Worm (Caenorhabditis elegans) whole organism, late embryonic: ENCODE measurements around the gene piki-1.
A peak's percentile ranks its signal among the peaks of the same experiment; 100 is the strongest.

Experiments
- C08G9.2 ChIP-seq: sonication (generic microtip); optimal IDR thresholded peaks from 2 replicates; lab custom pipeline; 2016; ENCODE audit warnings: mild to moderate bottlenecking, missing genetic modification characterization, moderate library complexity, missing compliant biosample characterization
- C38D4.7 ChIP-seq: fragments of 200-800 bp; sonication (Bioruptor generic); optimal IDR thresholded peaks from 2 replicates; lab custom pipeline; 2018; ENCODE audit warnings: mild to moderate bottlenecking, missing genetic modification characterization, moderate library complexity, missing compliant biosample characterization
- F13H6.1 ChIP-seq: sonication (generic microtip); optimal IDR thresholded peaks from 2 replicates; lab custom pipeline; 2016; ENCODE audit warnings: missing genetic modification characterization, missing compliant biosample characterization
- K02D7.2 ChIP-seq: sonication (generic microtip); optimal IDR thresholded peaks from 2 replicates; lab custom pipeline; 2017; ENCODE audit warnings: mild to moderate bottlenecking, missing genetic modification characterization, missing compliant biosample characterization
- ahr-1 ChIP-seq: sonication (generic microtip); optimal IDR thresholded peaks from 2 replicates; lab custom pipeline; 2016; ENCODE audit warnings: missing genetic modification characterization, missing compliant biosample characterization
- ama-1 ChIP-seq: fragments of 150-350 bp; optimal IDR thresholded peaks from 2 replicates; lab custom pipeline; 2014
- ceh-14 ChIP-seq: sonication (generic microtip); optimal IDR thresholded peaks from 2 replicates; lab custom pipeline; 2016; ENCODE audit warnings: missing genotype, missing genetic modification characterization, missing compliant biosample characterization
- ceh-18 ChIP-seq: sonication (generic microtip); optimal IDR thresholded peaks from 2 replicates; lab custom pipeline; 2016; ENCODE audit warnings: missing genetic modification characterization, missing compliant biosample characterization
- ceh-19 ChIP-seq: fragments of 200-800 bp; sonication (Bioruptor generic); optimal IDR thresholded peaks from 2 replicates; lab custom pipeline; 2018; ENCODE audit warnings: mild to moderate bottlenecking, missing genetic modification characterization, missing compliant biosample characterization
- ceh-2 ChIP-seq: sonication (generic microtip); optimal IDR thresholded peaks from 2 replicates; lab custom pipeline; 2016; ENCODE audit warnings: missing genotype, missing genetic modification characterization, missing compliant biosample characterization
- ceh-22 ChIP-seq: sonication (generic microtip); optimal IDR thresholded peaks from 2 replicates; lab custom pipeline; 2017; ENCODE audit warnings: missing biosample characterization, missing genetic modification characterization
- ceh-24 ChIP-seq: sonication (generic microtip); optimal IDR thresholded peaks from 2 replicates; lab custom pipeline; 2016; ENCODE audit warnings: mild to moderate bottlenecking, missing genetic modification characterization, missing compliant biosample characterization
- ceh-30 ChIP-seq: fragments of 150-350 bp; optimal IDR thresholded peaks from 2 replicates; lab custom pipeline; 2014; ENCODE audit warnings: missing biosample characterization, missing genetic modification characterization
- ceh-31 ChIP-seq: sonication (generic microtip); optimal IDR thresholded peaks from 2 replicates; lab custom pipeline; 2016; ENCODE audit warnings: missing genetic modification characterization, missing compliant biosample characterization
- ceh-34 ChIP-seq: sonication (generic microtip); optimal IDR thresholded peaks from 2 replicates; lab custom pipeline; 2016; ENCODE audit warnings: mild to moderate bottlenecking, missing genetic modification characterization, missing compliant biosample characterization
- ceh-45 ChIP-seq: fragments of 200-800 bp; sonication (Bioruptor generic); IDR thresholded peaks from 2 replicates; pipeline ENCODE4 v1.3.6; 2022; ENCODE audit warnings: missing genetic modification reagents, missing genetic modification characterization, missing compliant biosample characterization
- ceh-48 ChIP-seq: sonication (generic microtip); optimal IDR thresholded peaks from 2 replicates; lab custom pipeline; 2016; ENCODE audit warnings: missing genetic modification characterization, inconsistent platforms, missing compliant biosample characterization
- ceh-9 ChIP-seq: sonication (generic microtip); optimal IDR thresholded peaks from 2 replicates; lab custom pipeline; 2016; ENCODE audit warnings: mild to moderate bottlenecking, missing genetic modification characterization, inconsistent platforms, missing compliant biosample characterization
- che-1 ChIP-seq: sonication (generic microtip); optimal IDR thresholded peaks from 2 replicates; lab custom pipeline; 2016; ENCODE audit warnings: mild to moderate bottlenecking, missing genetic modification characterization, missing compliant biosample characterization
- dve-1 ChIP-seq: sonication (generic microtip); optimal IDR thresholded peaks from 2 replicates; lab custom pipeline; 2017; ENCODE audit warnings: antibody characterized with exemption, mild to moderate bottlenecking, missing genetic modification characterization, missing compliant biosample characterization
- elt-4 ChIP-seq: sonication (generic microtip); optimal IDR thresholded peaks from 2 replicates; lab custom pipeline; 2016; ENCODE audit warnings: missing genetic modification characterization, missing compliant biosample characterization
- ets-4 ChIP-seq: sonication (generic microtip); optimal IDR thresholded peaks from 2 replicates; lab custom pipeline; 2016; ENCODE audit warnings: missing genetic modification characterization, missing compliant biosample characterization
- eyg-1 ChIP-seq: sonication (generic microtip); optimal IDR thresholded peaks from 2 replicates; lab custom pipeline; 2016; ENCODE audit warnings: missing genotype, missing genetic modification characterization, missing compliant biosample characterization
- fax-1 ChIP-seq: sonication (generic microtip); optimal IDR thresholded peaks from 2 replicates; lab custom pipeline; 2016; ENCODE audit warnings: missing genotype, missing genetic modification characterization, missing compliant biosample characterization
- fkh-10 ChIP-seq: fragments of 150-350 bp; optimal IDR thresholded peaks from 2 replicates; lab custom pipeline; 2014; ENCODE audit warnings: missing biosample characterization, missing genetic modification reagents, missing genetic modification characterization
- fkh-6 ChIP-seq: sonication (generic microtip); optimal IDR thresholded peaks from 2 replicates; lab custom pipeline; 2016; ENCODE audit warnings: missing genetic modification characterization, missing compliant biosample characterization
- gmeb-2 ChIP-seq: sonication (generic microtip); optimal IDR thresholded peaks from 2 replicates; lab custom pipeline; 2016; ENCODE audit warnings: missing genetic modification characterization, inconsistent platforms, missing compliant biosample characterization
- hlh-13 ChIP-seq: fragments of 200-800 bp; sonication (Bioruptor generic); optimal IDR thresholded peaks from 2 replicates; lab custom pipeline; 2018; ENCODE audit warnings: mild to moderate bottlenecking, missing genetic modification characterization, missing compliant biosample characterization
- hlh-6 ChIP-seq: sonication (generic microtip); optimal IDR thresholded peaks from 2 replicates; lab custom pipeline; 2016; ENCODE audit warnings: missing genotype, missing genetic modification characterization, missing compliant biosample characterization
- lim-6 ChIP-seq: sonication (generic microtip); optimal IDR thresholded peaks from 2 replicates; lab custom pipeline; 2016; ENCODE audit warnings: missing genetic modification characterization, missing compliant biosample characterization
- madf-2 ChIP-seq: sonication (generic microtip); optimal IDR thresholded peaks from 2 replicates; lab custom pipeline; 2017; ENCODE audit warnings: missing genetic modification characterization, missing compliant biosample characterization
- nfya-1 ChIP-seq: sonication (generic microtip); optimal IDR thresholded peaks from 2 replicates; lab custom pipeline; 2017; ENCODE audit warnings: missing genetic modification characterization, mild to moderate bottlenecking, missing compliant biosample characterization, antibody characterized with exemption, moderate library complexity
- nhr-11 ChIP-seq: fragments of 150-350 bp; optimal IDR thresholded peaks from 2 replicates; lab custom pipeline; 2014; ENCODE audit warnings: missing biosample characterization, missing genetic modification characterization
- nhr-232 ChIP-seq: sonication (generic microtip); optimal IDR thresholded peaks from 2 replicates; lab custom pipeline; 2016; ENCODE audit warnings: missing genetic modification characterization, missing compliant biosample characterization
- pat-9 ChIP-seq: fragments of 200-800 bp; sonication (Bioruptor generic); optimal IDR thresholded peaks from 2 replicates; lab custom pipeline; 2018; ENCODE audit warnings: mild to moderate bottlenecking, missing genetic modification characterization, moderate library complexity, missing compliant biosample characterization
- pax-1 ChIP-seq: fragments of 150-350 bp; optimal IDR thresholded peaks from 2 replicates; lab custom pipeline; 2014; ENCODE audit warnings: missing biosample characterization, missing genetic modification characterization
- pha-4 ChIP-seq: fragments of 150-350 bp; optimal IDR thresholded peaks from 2 replicates; lab custom pipeline; 2018; ENCODE audit warnings: missing biosample characterization, missing genetic modification reagents, missing genetic modification characterization
- pros-1 ChIP-seq: fragments of 150-350 bp; optimal IDR thresholded peaks from 2 replicates; lab custom pipeline; 2014; ENCODE audit warnings: missing biosample characterization, missing genetic modification reagents, missing genetic modification characterization
- ref-2 ChIP-seq: sonication (generic microtip); optimal IDR thresholded peaks from 2 replicates; lab custom pipeline; 2016; ENCODE audit warnings: missing genetic modification characterization, missing compliant biosample characterization
- rnt-1 ChIP-seq: sonication (generic microtip); optimal IDR thresholded peaks from 2 replicates; lab custom pipeline; 2016; ENCODE audit warnings: missing genetic modification characterization, missing compliant biosample characterization
- sox-2 ChIP-seq: fragments of 200-800 bp; sonication (Bioruptor generic); IDR thresholded peaks from 2 replicates; pipeline ENCODE4 v1.3.6; 2022; ENCODE audit warnings: missing genetic modification reagents, missing genetic modification characterization, missing compliant biosample characterization
- sox-4 ChIP-seq: sonication (generic microtip); optimal IDR thresholded peaks from 2 replicates; lab custom pipeline; 2017; ENCODE audit warnings: mild to moderate bottlenecking, missing genetic modification characterization, inconsistent platforms, missing compliant biosample characterization
- syd-9 ChIP-seq: sonication (generic microtip); optimal IDR thresholded peaks from 2 replicates; lab custom pipeline; 2016; ENCODE audit warnings: mild to moderate bottlenecking, missing genetic modification characterization, moderate library complexity, missing compliant biosample characterization
- tbx-2 ChIP-seq: sonication (generic microtip); optimal IDR thresholded peaks from 2 replicates; lab custom pipeline; 2016; ENCODE audit warnings: missing genetic modification characterization, missing compliant biosample characterization
- unc-42 ChIP-seq: sonication (generic microtip); optimal IDR thresholded peaks from 2 replicates; lab custom pipeline; 2016; ENCODE audit warnings: missing genotype, missing genetic modification characterization, missing compliant biosample characterization
- unc-55 ChIP-seq: sonication (generic microtip); optimal IDR thresholded peaks from 2 replicates; lab custom pipeline; 2017; ENCODE audit warnings: missing biosample characterization, missing genetic modification reagents, missing genetic modification characterization
- unc-86 ChIP-seq: sonication (generic microtip); optimal IDR thresholded peaks from 2 replicates; lab custom pipeline; 2016; ENCODE audit warnings: missing genetic modification characterization, missing compliant biosample characterization
- ztf-16 ChIP-seq: sonication (generic microtip); optimal IDR thresholded peaks from 2 replicates; lab custom pipeline; 2017; ENCODE audit warnings: missing genetic modification characterization, missing compliant biosample characterization

The piki-1 gene

DNA sequence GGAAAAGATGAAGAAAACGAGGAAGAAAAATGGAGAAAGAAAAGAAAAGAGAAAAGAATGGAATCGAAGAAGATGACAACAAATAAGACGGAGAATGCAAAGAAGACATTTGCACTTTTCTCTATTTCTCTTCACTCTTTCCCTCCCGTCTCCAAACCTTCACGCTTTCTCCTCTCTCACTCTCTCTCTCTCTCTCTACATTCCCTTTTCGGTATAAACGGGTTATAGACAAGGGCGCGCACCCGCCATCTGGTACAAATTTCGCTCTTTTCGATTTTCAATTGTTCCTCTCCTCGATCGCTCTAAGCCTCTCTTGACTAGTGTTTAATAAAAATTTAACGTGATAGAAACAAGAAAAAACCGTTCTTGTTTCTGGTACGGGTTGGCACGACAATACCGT, 30.6 kb upstream of the piki-1 start:
- TF ChIP-seq rnt-1 (tag; lab: Kevin White, UChicago) = peak; percentile 19
- TF ChIP-seq unc-42 (tag; lab: Kevin White, UChicago) = peak; percentile 97
- no peak for TF ChIP-seq F13H6.1
- no peak for TF ChIP-seq nhr-232 (tag; lab: Kevin White, UChicago)
- TF ChIP-seq unc-55 = peak; percentile 56
- peak; percentile 29 for TF ChIP-seq fkh-10 (GFP tag; lab: Kevin White, UChicago)
- TF ChIP-seq ceh-34 = peak; percentile 43
- no peak for TF ChIP-seq pax-1
- TF ChIP-seq hlh-6 = no peak
- TF ChIP-seq ceh-2 (tag; lab: Kevin White, UChicago) = peak; percentile 11
- peak; percentile 68 for TF ChIP-seq nfya-1 (tag; lab: Kevin White, UChicago)
- peak; percentile 81 for TF ChIP-seq ceh-31
- TF ChIP-seq dve-1 (tag; lab: Kevin White, UChicago) = peak; percentile 71
- no peak for TF ChIP-seq ceh-45 (GFP tag; lab: Robert Waterston, UW)
- TF ChIP-seq ceh-18 (tag; lab: Kevin White, UChicago) = peak; percentile 65
- no peak for TF ChIP-seq unc-86 (tag; lab: Kevin White, UChicago)
- TF ChIP-seq ahr-1 (tag; lab: Kevin White, UChicago) = no peak
- no peak for TF ChIP-seq nhr-11
- no peak for TF ChIP-seq sox-2 (GFP tag; lab: Robert Waterston, UW)
- TF ChIP-seq tbx-2 (tag; lab: Kevin White, UChicago) = peak; percentile 66
- no peak for TF ChIP-seq K02D7.2 (tag; lab: Kevin White, UChicago)
- TF ChIP-seq ztf-16 (tag; lab: Kevin White, UChicago) = no peak
- TF ChIP-seq ceh-19 (GFP tag; lab: Kevin White, UChicago) = peak; percentile 14
- TF ChIP-seq ceh-30 (tag; lab: Kevin White, UChicago) = no peak
- TF ChIP-seq ama-1 (lab: Kevin White, UChicago) = no peak
- TF ChIP-seq pros-1 (tag; lab: Kevin White, UChicago) = no peak

DNA sequence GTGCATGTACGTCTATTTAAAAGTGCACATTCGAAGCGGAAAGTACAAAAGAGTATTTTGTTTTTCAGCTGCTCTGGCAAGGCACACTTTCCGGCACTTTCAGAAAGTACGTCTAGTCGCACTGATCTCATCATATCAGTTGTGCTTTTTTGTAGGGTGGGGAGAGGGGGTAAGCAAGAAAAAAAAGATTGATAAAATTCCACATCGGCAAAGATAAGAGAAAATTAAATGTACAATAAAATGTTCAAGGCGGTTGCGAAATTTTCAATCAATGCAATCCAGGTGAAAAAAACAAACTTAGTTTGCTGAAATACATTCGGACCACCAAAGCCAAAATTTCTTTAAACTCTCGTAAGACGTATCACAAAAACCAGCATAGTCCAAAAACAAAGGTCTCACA, 30.0 kb upstream of the piki-1 start:
- TF ChIP-seq dve-1 (tag; lab: Kevin White, UChicago) (no peak), elt-4 (tag; lab: Kevin White, UChicago) (no peak), pros-1 (tag; lab: Kevin White, UChicago) (no peak), lim-6 (tag; lab: Kevin White, UChicago) (no peak)
- TF ChIP-seq, all 69 proteins: peak for 0

DNA sequence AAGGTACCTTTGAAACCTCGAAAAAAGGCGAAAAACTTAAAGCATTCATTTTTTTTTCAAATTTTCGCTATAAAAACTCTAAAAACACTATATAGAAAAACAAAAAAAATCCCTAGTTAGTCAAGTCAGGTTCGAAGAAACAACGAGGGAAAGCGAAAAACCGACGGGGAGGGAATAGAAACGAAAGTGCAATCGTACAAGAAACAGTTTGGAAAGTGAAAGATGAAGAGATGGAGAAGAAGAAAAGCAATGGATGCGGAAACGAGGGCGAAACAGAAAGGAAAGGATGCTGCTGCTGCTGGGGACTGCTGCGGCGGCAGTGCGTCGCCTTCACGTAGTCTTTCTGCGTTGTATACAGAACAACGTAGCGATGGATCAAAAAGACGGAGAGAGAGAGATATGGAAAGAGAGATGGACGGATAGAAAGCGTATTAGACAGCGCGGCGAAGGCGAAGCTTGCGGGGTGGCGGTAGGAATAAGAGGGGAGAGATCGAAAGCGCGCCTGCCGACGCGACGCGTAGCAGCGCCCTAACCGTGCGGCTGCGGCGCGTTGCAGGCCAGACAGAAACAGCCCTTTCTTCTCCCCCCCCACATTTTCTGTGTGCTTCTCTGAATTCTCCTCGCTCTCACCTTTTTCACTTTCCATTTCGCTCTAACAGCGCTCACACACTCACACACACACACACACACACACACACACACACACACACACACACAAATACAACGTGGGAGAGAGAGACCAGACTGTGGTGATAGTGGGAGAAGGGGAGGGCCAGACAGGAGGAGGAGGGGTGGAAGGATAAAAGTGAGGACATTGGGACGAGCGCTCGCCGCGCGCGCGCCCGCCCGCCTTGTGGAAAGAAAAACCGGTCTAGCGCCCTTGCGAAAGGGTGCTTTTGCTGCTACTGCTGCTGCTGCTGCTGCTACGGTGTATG, 28.9 kb upstream of the piki-1 start:
- TF ChIP-seq unc-55 (no peak), syd-9 (peak; percentile 76), fax-1 (tag; lab: Kevin White, UChicago) (peak; percentile 41), ceh-9 (tag; lab: Kevin White, UChicago) (no peak), sox-4 (tag; lab: Kevin White, UChicago) (no peak), ref-2 (peak; percentile 82), K02D7.2 (tag; lab: Kevin White, UChicago) (peak; percentile 35), hlh-13 (GFP tag; lab: Kevin White, UChicago) (no peak), ceh-22 (no peak), pat-9 (tag; lab: Kevin White, UChicago) (peak; percentile 76), C38D4.7 (peak; percentile 9), ceh-14 (tag; lab: Kevin White, UChicago) (peak; percentile 59), ceh-34 (peak; percentile 90), fkh-6 (tag; lab: Kevin White, UChicago) (peak; percentile 19), ahr-1 (tag; lab: Kevin White, UChicago) (no peak), che-1 (tag; lab: Kevin White, UChicago) (peak; percentile 40), ceh-31 (peak; percentile 79), ceh-19 (GFP tag; lab: Kevin White, UChicago) (peak; percentile 82), gmeb-2 (tag; lab: Kevin White, UChicago) (no peak), nhr-11 (no peak), ets-4 (tag; lab: Kevin White, UChicago) (peak; percentile 46), ceh-24 (tag; lab: Kevin White, UChicago) (no peak), madf-2 (tag; lab: Kevin White, UChicago) (peak; percentile 37), pha-4 (tag; lab: Kevin White, UChicago) (no peak), C08G9.2 (peak; percentile 45), nhr-232 (tag; lab: Kevin White, UChicago) (no peak), eyg-1 (no peak), ceh-48 (tag; lab: Kevin White, UChicago) (no peak)
